Worm (Caenorhabditis elegans) whole organism, L1 larva: ENCODE measurements around the gene Y116A8C.38.

Source experiments
- C16A3.4 ChIP-seq: fragments of 150-350 bp; optimal IDR thresholded peaks from 2 replicates; lab custom pipeline; 2014; ENCODE audit warnings: missing biosample characterization, missing genetic modification characterization
- F16B12.6 ChIP-seq: fragments of 150-350 bp; optimal IDR thresholded peaks from 2 replicates; lab custom pipeline; 2014; ENCODE audit warnings: missing biosample characterization, missing genetic modification characterization
- Y116A8C.19 ChIP-seq: sonication (generic microtip); optimal IDR thresholded peaks from 2 replicates; lab custom pipeline; 2016; ENCODE audit warnings: missing compliant biosample characterization, missing genetic modification characterization, borderline replicate concordance
- alr-1 ChIP-seq: fragments of 200-800 bp; sonication (Bioruptor generic); optimal IDR thresholded peaks from 2 replicates; lab custom pipeline; 2018; ENCODE audit warnings: borderline replicate concordance, mild to moderate bottlenecking, missing genetic modification characterization, missing compliant biosample characterization
- blmp-1 ChIP-seq: fragments of 150-350 bp; optimal IDR thresholded peaks from 2 replicates; lab custom pipeline; 2014; ENCODE audit warnings: missing biosample characterization, missing genetic modification characterization
- ceh-8 ChIP-seq: fragments of 200-800 bp; sonication (Bioruptor generic); optimal IDR thresholded peaks from 2 replicates; lab custom pipeline; 2018; ENCODE audit warnings: mild to moderate bottlenecking, missing genetic modification characterization, moderate library complexity, missing compliant biosample characterization
- ceh-90 ChIP-seq: sonication (generic microtip); optimal IDR thresholded peaks from 2 replicates; lab custom pipeline; 2016; ENCODE audit warnings: missing genetic modification characterization, missing compliant biosample characterization
- dpl-1 ChIP-seq, 3 experiments: fragments of 150-350 bp in 2 of 3; sonication (generic microtip) in 1 of 3; optimal IDR thresholded peaks; 2 replicates each; lab custom pipeline; 2014 to 2017; ENCODE audit warnings: missing biosample characterization in 3 of 3, missing genetic modification characterization in 3 of 3, missing genetic modification reagents in 3 of 3
- dsc-1 ChIP-seq: sonication (generic microtip); optimal IDR thresholded peaks from 2 replicates; lab custom pipeline; 2016; ENCODE audit warnings: mild to moderate bottlenecking, missing genetic modification characterization, missing compliant biosample characterization
- efl-1 ChIP-seq, 4 experiments: fragments of 150-350 bp; optimal IDR thresholded peaks in 3 of 4; peaks in 1 of 4; 1 replicate in 1 of 4; 2 replicates in 3 of 4; lab custom pipeline; 2014; ENCODE audit warnings: missing biosample characterization in 2 of 4, missing genetic modification characterization in 2 of 4, missing genetic modification reagents in 2 of 4
- egl-27 ChIP-seq, 2 experiments: fragments of 150-350 bp in 1 of 2; sonication (generic microtip); optimal IDR thresholded peaks; 3 replicates each; lab custom pipeline; 2017 to 2018; ENCODE audit warnings: missing biosample characterization in 2 of 2, missing genetic modification characterization in 2 of 2, missing genetic modification reagents in 2 of 2
- fkh-4 ChIP-seq: sonication (generic microtip); optimal IDR thresholded peaks from 2 replicates; lab custom pipeline; 2016; ENCODE audit warnings: missing compliant biosample characterization, missing genetic modification characterization, borderline replicate concordance
- hlh-4 ChIP-seq: sonication (generic microtip); optimal IDR thresholded peaks from 2 replicates; lab custom pipeline; 2016; ENCODE audit warnings: mild to moderate bottlenecking, missing genetic modification characterization, missing compliant biosample characterization
- lin-14 ChIP-seq: fragments of 200-800 bp; sonication (Bioruptor generic); optimal IDR thresholded peaks from 2 replicates; lab custom pipeline; 2018; ENCODE audit warnings: mild to moderate bottlenecking, missing genetic modification characterization, moderate library complexity, missing compliant biosample characterization
- lin-35 ChIP-seq, 2 experiments: fragments of 150-350 bp; optimal IDR thresholded peaks; 2 replicates each; lab custom pipeline; 2014; ENCODE audit warnings: missing biosample characterization in 2 of 2, missing genetic modification characterization in 2 of 2, missing genetic modification reagents in 2 of 2
- lin-39 ChIP-seq: fragments of 150-350 bp; optimal IDR thresholded peaks from 2 replicates; lab custom pipeline; 2014; ENCODE audit warnings: missing biosample characterization, missing genetic modification reagents, missing genetic modification characterization
- mdl-1 ChIP-seq, 2 experiments: fragments of 150-350 bp; optimal IDR thresholded peaks; 2 replicates each; lab custom pipeline; 2014 to 2017; ENCODE audit warnings: missing biosample characterization in 2 of 2, missing genetic modification characterization in 2 of 2, inconsistent platforms in 1 of 2
- mep-1 ChIP-seq: fragments of 150-350 bp; optimal IDR thresholded peaks from 2 replicates; lab custom pipeline; 2014; ENCODE audit warnings: missing biosample characterization, missing genetic modification characterization
- nhr-11 ChIP-seq: fragments of 150-350 bp; optimal IDR thresholded peaks from 2 replicates; lab custom pipeline; 2014; ENCODE audit warnings: missing biosample characterization, missing genetic modification characterization
- nhr-12 ChIP-seq: sonication (generic microtip); optimal IDR thresholded peaks from 2 replicates; lab custom pipeline; 2017; ENCODE audit warnings: missing biosample characterization, missing genetic modification characterization
- nhr-28 ChIP-seq: fragments of 150-350 bp; optimal IDR thresholded peaks from 2 replicates; lab custom pipeline; 2014; ENCODE audit warnings: missing biosample characterization, missing genetic modification characterization
- nhr-47 ChIP-seq: sonication (generic microtip); optimal IDR thresholded peaks from 2 replicates; lab custom pipeline; 2016; ENCODE audit warnings: mild to moderate bottlenecking, missing genetic modification characterization, moderate library complexity, missing compliant biosample characterization
- nhr-85 ChIP-seq: sonication (generic microtip); peaks from one replicate; lab custom pipeline; 2016; ENCODE audit warnings: missing genetic modification characterization, inconsistent platforms, missing compliant biosample characterization
- skn-1 ChIP-seq: fragments of 150-350 bp; optimal IDR thresholded peaks from 2 replicates; lab custom pipeline; 2014; ENCODE audit warnings: missing biosample characterization, missing genetic modification characterization
- snpc-4 ChIP-seq: fragments of 150-350 bp; optimal IDR thresholded peaks from 2 replicates; lab custom pipeline; 2014; ENCODE audit warnings: missing biosample characterization, missing genetic modification characterization
- sox-4 ChIP-seq: sonication (generic microtip); optimal IDR thresholded peaks from 2 replicates; lab custom pipeline; 2016; ENCODE audit warnings: missing genetic modification characterization, missing compliant biosample characterization
- sup-37 ChIP-seq: fragments of 200-800 bp; sonication (Bioruptor generic); optimal IDR thresholded peaks from 2 replicates; lab custom pipeline; 2018; ENCODE audit warnings: mild to moderate bottlenecking, missing genetic modification characterization, missing compliant biosample characterization
- swsn-7 ChIP-seq: sonication (generic microtip); optimal IDR thresholded peaks from 2 replicates; lab custom pipeline; 2016; ENCODE audit warnings: missing genetic modification characterization, missing compliant biosample characterization
- tbx-2 ChIP-seq: sonication (generic microtip); optimal IDR thresholded peaks from 2 replicates; lab custom pipeline; 2016; ENCODE audit warnings: missing genetic modification characterization, missing compliant biosample characterization
- tlp-1 ChIP-seq: fragments of 150-350 bp; optimal IDR thresholded peaks from 2 replicates; lab custom pipeline; 2014; ENCODE audit warnings: missing biosample characterization, missing genetic modification characterization
- unc-130 ChIP-seq: fragments of 150-350 bp; optimal IDR thresholded peaks from 2 replicates; lab custom pipeline; 2017; ENCODE audit warnings: missing biosample characterization, missing genetic modification characterization, inconsistent platforms
- unc-30 ChIP-seq: sonication (generic microtip); optimal IDR thresholded peaks from 2 replicates; lab custom pipeline; 2017; ENCODE audit warnings: missing biosample characterization, missing genetic modification characterization
- unc-98 ChIP-seq: fragments of 200-800 bp; sonication (Bioruptor generic); IDR thresholded peaks from 2 replicates; pipeline ENCODE4 v1.3.6; 2022; ENCODE audit warnings: missing genetic modification characterization, missing compliant biosample characterization
- vab-15 ChIP-seq: sonication (generic microtip); optimal IDR thresholded peaks from 2 replicates; lab custom pipeline; 2017; ENCODE audit warnings: missing genotype, mild to moderate bottlenecking, missing genetic modification characterization, missing compliant biosample characterization
- zag-1 ChIP-seq: fragments of 150-350 bp; optimal IDR thresholded peaks from 2 replicates; lab custom pipeline; 2014; ENCODE audit warnings: missing biosample characterization, missing genetic modification characterization
- ztf-4 ChIP-seq: fragments of 150-350 bp; optimal IDR thresholded peaks from 2 replicates; lab custom pipeline; 2014; ENCODE audit warnings: missing biosample characterization, missing genetic modification characterization

Y116A8C.38 gene

ce11 chrIV:17118987-17119732 is 12.2 kb upstream of the Y116A8C.38 start, which contains the start of gene itsn-1:
Gene itsn-1 (plus strand): TSS chrIV:17119682.
- 0 out of 2 replicates have a peak, but pooled peaks have one; percentile 7 for TF ChIP-seq unc-98
- peak; percentile 26 for TF ChIP-seq lin-14
- TF ChIP-seq nhr-85 (tag; lab: Kevin White, UChicago), result no peak
- TF ChIP-seq, all 84 proteins: peak for 2

ce11 chrIV:17121058-17121773 is 10.1 kb upstream of the Y116A8C.38 start:
- TF ChIP-seq efl-1 (optimal IDR thresholded peaks at IDR 0.05; lab: Kevin White, UChicago) (peak in 1 of 2 experiments; percentile 16), efl-1 (GFP tag; optimal IDR thresholded peaks at IDR 0.05 in 1 of 2; lab: Kevin White, UChicago) (peak in 1 of 2 experiments; percentile 74), F16B12.6 (tag; lab: Kevin White, UChicago) (no peak)
- TF ChIP-seq, all 84 proteins: peak for 1

ce11 chrIV:17125967-17126366 is 5.4 kb upstream of the Y116A8C.38 start:
- TF ChIP-seq nhr-12 (tag; lab: Kevin White, UChicago), result no peak
- TF ChIP-seq tlp-1, result no peak
- TF ChIP-seq fkh-4 (tag; lab: Kevin White, UChicago), result no peak
- TF ChIP-seq nhr-28 (tag; lab: Kevin White, UChicago), result no peak
- TF ChIP-seq blmp-1 (tag; lab: Kevin White, UChicago), result no peak
- no peak for TF ChIP-seq egl-27 (tag; optimal IDR thresholded peaks at IDR 0.05; lab: Kevin White, UChicago)
- no peak for TF ChIP-seq vab-15 (tag; lab: Kevin White, UChicago)
- TF ChIP-seq lin-35 (GFP tag; optimal IDR thresholded peaks at IDR 0.05; lab: Kevin White, UChicago), result no peak
- no peak for TF ChIP-seq unc-30 (tag; lab: Kevin White, UChicago)
- no peak for TF ChIP-seq ceh-8 (GFP tag; lab: Kevin White, UChicago)
- TF ChIP-seq ceh-90 (tag; lab: Kevin White, UChicago), result no peak
- TF ChIP-seq dsc-1 (tag; lab: Kevin White, UChicago), result no peak
- no peak for TF ChIP-seq C16A3.4 (tag; lab: Kevin White, UChicago)
- no peak for TF ChIP-seq sox-4 (tag; lab: Kevin White, UChicago)
- no peak for TF ChIP-seq mep-1 (tag; lab: Kevin White, UChicago)
- no peak for TF ChIP-seq hlh-4 (tag; lab: Kevin White, UChicago)
- no peak for TF ChIP-seq mdl-1 (tag; optimal IDR thresholded peaks at IDR 0.05; lab: Kevin White, UChicago)
- TF ChIP-seq lin-14, result no peak
- TF ChIP-seq snpc-4, result no peak

- peak; percentile 16 to 50 for TF ChIP-seq efl-1 (optimal IDR thresholded peaks at IDR 0.05; lab: Kevin White, UChicago)
- TF ChIP-seq efl-1 (GFP tag; optimal IDR thresholded peaks at IDR 0.05 in 1 of 2; lab: Kevin White, UChicago), result peak; percentile 60 to 93
- TF ChIP-seq ceh-90 (tag; lab: Kevin White, UChicago), result peak; percentile 28
- no peak for TF ChIP-seq unc-130
- TF ChIP-seq ztf-4 (tag; lab: Kevin White, UChicago), result no peak
- no peak for TF ChIP-seq alr-1
- TF ChIP-seq egl-27 (tag; optimal IDR thresholded peaks at IDR 0.05; lab: Kevin White, UChicago), result no peak
- peak in 2 of 3 experiments; percentile 39 to 57 for TF ChIP-seq dpl-1 (GFP tag; optimal IDR thresholded peaks at IDR 0.05; lab: Kevin White, UChicago)
- peak in 1 of 2 experiments; percentile 26 for TF ChIP-seq lin-35 (GFP tag; optimal IDR thresholded peaks at IDR 0.05; lab: Kevin White, UChicago)
- TF ChIP-seq lin-14, result no peak
- TF ChIP-seq ceh-8 (GFP tag; lab: Kevin White, UChicago), result no peak
- TF ChIP-seq skn-1 (tag; lab: Kevin White, UChicago), result no peak
These were observed 4.8 kb upstream of the Y116A8C.38 start for ce11 chrIV:17126512-17126911.

- TF ChIP-seq snpc-4 (no peak), lin-39 (tag; lab: Kevin White, UChicago) (no peak), ceh-90 (tag; lab: Kevin White, UChicago) (no peak), swsn-7 (tag; lab: Kevin White, UChicago) (no peak), nhr-11 (no peak), blmp-1 (tag; lab: Kevin White, UChicago) (no peak), Y116A8C.19 (tag; lab: Kevin White, UChicago) (no peak), nhr-85 (tag; lab: Kevin White, UChicago) (no peak), tbx-2 (tag; lab: Kevin White, UChicago) (no peak), C16A3.4 (tag; lab: Kevin White, UChicago) (no peak), zag-1 (tag; lab: Kevin White, UChicago) (no peak), sup-37 (GFP tag; lab: Kevin White, UChicago) (no peak), nhr-47 (tag; lab: Kevin White, UChicago) (no peak)
These were observed 19.1 kb downstream of the Y116A8C.38 start for ce11 chrIV:17150418-17150817.
